Fruit fly (Drosophila melanogaster) whole organism, prepupa: ENCODE results near the gene CG10993.

Experiments
- CG16779 ChIP-seq: fragments of 200-800 bp; sonication (Bioruptor generic); optimal IDR thresholded peaks from 3 replicates; lab custom pipeline; 2017; ENCODE audit warnings: missing biosample characterization, mild to moderate bottlenecking, missing genetic modification characterization
- CG32006 ChIP-seq: fragments of 200-800 bp; sonication (Bioruptor generic); optimal IDR thresholded peaks from 3 replicates; lab custom pipeline; 2017; ENCODE audit warnings: missing biosample characterization, mild to moderate bottlenecking, missing genetic modification characterization
- CG34406 ChIP-seq: fragments of 200-800 bp; sonication (Bioruptor generic); optimal IDR thresholded peaks from 3 replicates; lab custom pipeline; 2016; ENCODE audit warnings: missing biosample characterization, missing genetic modification characterization
- Lpt ChIP-seq: fragments of 200-800 bp; sonication (Bioruptor generic); optimal IDR thresholded peaks from 3 replicates; lab custom pipeline; 2016; ENCODE audit warnings: missing biosample characterization, missing genetic modification characterization

- TF ChIP-seq Lpt (no peak), CG16779 (no peak), CG34406 (GFP tag; lab: Kevin White, UChicago) (no peak), CG32006 (GFP tag; lab: Kevin White, UChicago) (no peak)
These were observed 20.1 kb downstream of the CG10993 start for dm6 chrX:13770768-13771167.
